Fruit fly (Drosophila melanogaster) S2 (cell line): ENCODE results near the gene CG10984.

Source experiments
- CG8478 ChIP-seq: fragments of >200 bp; optimal IDR thresholded peaks from 2 replicates; lab custom pipeline; 2018
- CTCF ChIP-seq, 2 experiments: fragments of >200 bp; optimal IDR thresholded peaks; 2 replicates each; lab custom pipeline; 2018

CG10984 gene

DNA sequence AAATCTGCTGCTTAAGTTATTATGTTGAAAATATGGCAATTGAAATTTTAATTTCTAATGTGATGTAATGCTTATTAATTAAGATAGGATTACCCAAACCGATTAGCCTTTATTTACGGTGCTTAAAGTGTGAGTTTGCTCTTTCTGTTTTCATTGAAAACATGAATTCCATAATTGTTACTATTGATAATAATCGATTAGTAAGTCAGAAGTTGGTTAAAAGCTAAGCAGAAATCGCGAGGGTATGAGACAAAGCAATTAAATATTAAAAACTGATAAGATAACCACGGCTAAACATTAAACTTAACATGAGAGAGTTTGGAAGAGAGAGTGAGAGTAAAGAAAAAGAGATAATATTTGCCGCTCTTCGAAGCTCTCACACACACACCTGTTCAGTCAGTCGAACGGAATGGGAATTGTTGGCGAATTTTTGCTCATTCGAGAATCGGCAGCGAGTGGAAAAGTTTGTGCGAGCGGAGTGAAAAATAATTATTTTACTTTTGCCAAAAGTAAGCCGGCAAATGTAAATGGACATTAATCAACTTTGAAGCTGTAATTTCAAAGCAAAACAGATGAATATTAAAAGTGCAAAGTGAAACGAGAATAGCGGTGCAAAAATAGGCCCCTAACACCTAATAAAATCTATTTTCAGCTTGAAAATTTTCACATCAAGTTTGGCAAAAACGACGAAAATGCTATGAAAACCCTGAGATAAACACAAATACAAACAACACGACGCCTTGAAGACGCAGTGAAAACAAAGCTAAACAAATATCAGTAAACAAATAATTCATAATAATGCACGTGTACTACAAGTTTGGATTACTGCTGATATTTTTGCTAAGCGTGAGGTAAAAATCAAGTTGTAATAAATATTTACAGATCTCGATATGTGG, 41.1 kb downstream of the CG10984 start:
- TF ChIP-seq CG8478 (lab: Kevin White, UChicago) (no peak), CTCF (optimal IDR thresholded peaks at IDR 0.05; lab: Kevin White, UChicago) (no peak)

DNA sequence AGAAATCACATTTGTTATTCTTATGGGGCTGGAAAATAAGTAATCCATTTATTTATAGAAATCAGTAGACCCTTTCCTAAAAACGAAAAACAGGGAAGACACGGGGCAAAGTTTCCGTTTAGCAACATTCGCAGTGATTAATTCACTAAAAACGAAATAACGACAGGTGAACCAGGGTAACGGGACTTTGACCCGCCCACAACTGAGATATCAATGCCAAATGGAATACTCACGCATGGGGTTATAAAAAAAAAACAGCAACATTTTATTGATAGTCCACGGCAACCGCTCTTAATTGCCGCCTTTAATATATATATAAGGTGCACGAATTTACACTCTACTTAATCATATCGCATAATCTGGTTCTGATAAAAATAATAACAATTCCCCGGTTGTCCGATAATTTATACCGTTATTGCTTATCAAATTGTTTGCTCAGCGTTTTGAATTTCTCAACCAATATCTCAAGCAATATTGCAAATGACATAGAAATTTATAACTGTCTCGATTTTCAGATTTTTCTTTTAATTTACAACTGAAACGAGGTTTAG, 41.8 kb downstream of the CG10984 start:
- TF ChIP-seq CG8478 (lab: Kevin White, UChicago) (no peak), CTCF (optimal IDR thresholded peaks at IDR 0.05; lab: Kevin White, UChicago) (no peak)

DNA sequence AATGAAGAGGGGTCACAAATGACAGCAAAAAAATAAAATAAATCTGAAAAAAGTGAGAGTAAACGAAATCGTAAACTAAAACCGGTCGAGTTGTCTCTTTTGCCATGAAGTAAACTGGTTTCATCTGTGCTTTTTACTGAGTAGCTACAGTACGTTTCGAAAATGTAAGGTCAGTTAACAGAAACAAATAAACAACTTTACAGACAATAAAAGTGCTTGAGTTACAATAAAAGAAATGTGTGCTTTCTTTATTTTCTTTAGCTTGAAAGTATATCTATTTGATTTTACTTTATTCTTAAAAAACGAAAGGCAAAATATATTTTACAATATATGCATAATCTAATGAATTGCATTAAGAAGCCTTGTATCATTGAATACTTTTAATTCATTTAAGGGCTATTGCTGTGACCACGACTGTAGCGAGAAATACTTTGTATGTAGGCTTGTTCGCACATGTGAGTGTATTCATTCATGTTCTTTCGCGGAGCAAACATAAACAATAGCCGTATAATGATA, 43.1 kb downstream of the CG10984 start:
- TF ChIP-seq CTCF (optimal IDR thresholded peaks at IDR 0.05; lab: Kevin White, UChicago) (no peak), CG8478 (lab: Kevin White, UChicago) (no peak)

DNA sequence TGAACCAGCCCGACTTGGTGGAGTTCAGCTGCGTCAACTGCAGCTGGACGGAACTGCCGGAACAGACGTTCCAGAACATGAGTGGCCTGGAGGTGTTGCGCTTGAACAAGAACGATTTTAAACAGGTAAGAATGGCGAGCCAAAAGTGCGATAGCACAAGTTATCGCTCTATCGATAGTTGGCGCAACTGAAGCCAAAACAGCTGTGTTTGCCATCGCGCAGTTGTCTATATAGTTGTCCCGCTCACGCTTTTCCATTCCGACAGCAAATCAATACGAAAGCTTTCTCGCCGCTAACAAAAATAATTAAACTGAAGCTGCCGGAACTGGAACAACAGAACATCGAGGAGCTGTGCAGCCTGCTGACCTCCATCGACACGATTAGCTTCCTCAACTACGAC, 44.6 kb downstream of the CG10984 start:
- TF ChIP-seq CTCF (optimal IDR thresholded peaks at IDR 0.05; lab: Kevin White, UChicago): no peak
- TF ChIP-seq CG8478 (lab: Kevin White, UChicago): no peak

DNA sequence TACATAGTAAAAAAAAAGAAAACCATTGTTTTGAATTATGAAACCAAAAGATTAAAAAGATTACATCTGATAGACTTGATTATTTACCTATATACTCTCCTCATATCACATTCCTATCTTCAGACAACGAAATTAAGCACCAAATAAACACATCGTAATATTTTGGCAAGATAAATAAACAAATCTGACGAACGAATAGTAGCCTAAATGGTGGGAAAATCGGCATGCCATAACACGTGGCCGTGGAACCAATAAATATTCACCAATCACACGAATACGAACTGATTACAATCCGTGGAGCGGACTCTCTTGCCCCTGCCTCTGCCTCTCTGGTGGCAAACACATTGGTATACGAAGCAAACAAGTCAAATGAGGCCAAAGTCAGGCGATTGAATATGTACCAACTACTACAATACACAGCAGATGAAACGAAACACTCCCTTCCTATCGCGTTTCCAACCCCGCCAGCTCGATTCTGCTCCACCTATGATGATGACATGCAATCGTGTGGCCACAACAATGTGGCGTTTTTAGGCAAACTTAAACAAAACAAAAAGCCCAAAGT, 46.2 kb downstream of the CG10984 start:
- no peak for TF ChIP-seq CG8478 (lab: Kevin White, UChicago)
- no peak for TF ChIP-seq CTCF (optimal IDR thresholded peaks at IDR 0.05; lab: Kevin White, UChicago)

DNA sequence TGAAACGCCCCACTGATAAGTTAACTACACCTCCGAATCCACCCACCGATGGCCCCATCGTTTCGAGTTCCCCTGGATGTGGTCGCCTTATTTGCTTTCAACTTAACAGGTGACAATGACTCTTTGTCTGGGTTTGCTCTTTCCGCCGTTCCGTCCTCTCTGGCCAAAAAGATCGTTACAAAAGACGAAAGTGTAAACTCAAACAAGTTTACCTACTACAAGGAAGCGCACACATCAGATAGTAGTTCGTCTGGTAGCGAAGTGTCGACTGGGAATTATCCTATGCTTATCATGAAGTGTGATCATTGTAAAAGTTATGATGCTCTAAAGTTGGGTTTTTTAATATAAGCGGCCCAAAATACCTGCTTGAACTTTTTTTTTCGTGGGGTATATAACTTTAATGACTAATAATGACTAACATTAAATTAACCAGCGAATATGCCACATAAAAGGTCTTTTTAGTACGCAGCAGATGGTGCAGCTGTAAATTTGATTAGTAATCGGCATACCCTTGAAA, 48.9 kb downstream of the CG10984 start:
- TF ChIP-seq CG8478 (lab: Kevin White, UChicago): no peak
- no peak for TF ChIP-seq CTCF (optimal IDR thresholded peaks at IDR 0.05; lab: Kevin White, UChicago)

DNA sequence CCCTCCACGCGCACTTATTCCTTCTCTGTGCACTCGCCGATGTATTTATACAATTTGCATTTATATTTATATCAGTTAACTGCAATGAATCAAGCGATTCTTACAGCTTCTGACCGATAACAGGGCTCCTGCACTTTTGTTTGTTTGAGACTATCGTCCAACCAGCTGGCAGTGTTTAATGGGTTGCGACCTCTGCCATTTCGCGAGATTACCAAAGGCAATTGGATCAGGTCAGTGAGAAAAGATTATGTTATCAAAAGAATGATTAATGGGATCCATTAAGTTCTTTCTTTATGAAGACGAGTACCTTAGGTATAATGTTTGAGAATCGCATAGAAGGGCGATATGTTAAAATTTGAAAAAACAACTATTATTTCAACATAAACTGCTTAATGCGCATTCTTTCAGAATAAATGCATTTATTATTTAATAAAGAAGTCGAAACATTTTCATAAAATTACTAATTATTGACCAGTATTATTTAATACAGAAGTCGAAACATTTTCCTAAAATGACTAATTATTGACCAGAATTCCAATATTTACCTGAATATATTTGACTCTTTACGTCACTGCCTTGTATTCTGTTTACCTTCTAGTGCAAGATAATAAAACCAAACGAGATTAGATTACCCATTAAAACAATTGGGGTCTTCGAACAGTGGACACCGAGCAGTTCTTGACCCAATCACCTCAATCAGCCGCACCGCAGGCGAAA, 49.7 kb downstream of the CG10984 start:
- no peak for TF ChIP-seq CG8478 (lab: Kevin White, UChicago)
- TF ChIP-seq CTCF (optimal IDR thresholded peaks at IDR 0.05; lab: Kevin White, UChicago): no peak

DNA sequence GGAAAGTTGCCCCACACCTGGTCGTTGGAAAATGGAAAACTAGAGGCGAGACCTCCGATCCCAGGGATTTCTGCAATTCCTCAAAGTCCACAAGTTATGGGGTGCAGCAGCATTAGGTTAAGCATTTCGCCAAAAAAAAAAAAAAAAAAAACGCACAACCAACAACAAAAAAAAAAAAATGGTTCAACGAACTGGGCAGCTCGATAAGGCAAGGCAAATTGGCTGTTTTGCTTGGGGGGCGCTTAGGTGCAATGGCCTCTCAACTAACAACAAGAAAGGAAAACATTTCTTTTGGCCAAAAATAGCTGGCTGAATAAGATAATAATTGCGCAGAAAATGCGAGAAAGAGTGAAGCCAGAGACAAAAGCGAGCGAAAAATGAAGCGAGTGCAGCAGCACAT, 50.2 kb downstream of the CG10984 start:
- no peak for TF ChIP-seq CTCF (optimal IDR thresholded peaks at IDR 0.05; lab: Kevin White, UChicago)
- TF ChIP-seq CG8478 (lab: Kevin White, UChicago): no peak

DNA sequence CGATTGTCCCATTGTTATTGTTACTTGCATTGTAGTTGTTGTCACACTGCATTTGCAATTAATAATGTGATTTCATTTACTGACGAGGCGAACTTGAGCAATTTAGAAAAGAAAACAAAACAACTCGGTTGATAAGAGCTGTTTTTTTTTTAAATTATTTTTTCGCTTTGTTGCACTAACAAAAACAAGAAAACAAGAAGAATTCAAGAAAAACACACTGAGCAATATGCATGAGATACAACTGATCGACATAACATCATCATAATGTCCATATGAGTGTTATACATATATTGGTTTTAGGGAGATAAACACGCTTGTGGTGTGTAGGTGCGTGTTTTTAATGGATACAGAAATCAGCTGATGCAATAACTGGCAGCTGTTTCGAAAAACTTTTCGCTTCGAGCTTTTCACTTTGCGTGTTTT, 52.5 kb downstream of the CG10984 start:
- TF ChIP-seq CG8478 (lab: Kevin White, UChicago): no peak
- no peak for TF ChIP-seq CTCF (optimal IDR thresholded peaks at IDR 0.05; lab: Kevin White, UChicago)
